Fruit fly (Drosophila melanogaster): Measurements from ENCODE around the gene Mi-2.

DNA sequence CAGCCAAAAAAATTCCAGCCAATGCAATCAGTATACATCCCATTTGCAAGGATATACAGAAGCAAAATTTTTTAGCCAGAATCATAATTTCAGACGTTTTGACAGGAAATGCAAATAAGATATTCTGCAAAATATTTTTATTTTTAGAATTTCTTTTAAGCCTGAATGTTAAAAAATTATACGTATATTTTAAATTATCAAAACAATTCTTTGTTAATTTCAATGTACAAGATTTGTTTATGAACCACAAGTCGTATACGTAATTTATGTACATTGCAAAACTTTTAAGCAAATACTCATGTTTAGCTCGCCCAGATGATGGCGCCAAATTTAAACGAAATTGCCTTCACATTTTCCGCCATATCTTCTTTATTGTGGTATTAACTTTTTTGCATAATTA, 44.4 kb upstream of the Mi-2 start, which contains the start of gene CG42654:
- TF ChIP-seq sage (GFP tag; optimal IDR thresholded peaks at IDR 0.05) (no peak), Abd-B (GFP tag; optimal IDR thresholded peaks at IDR 0.05) (no peak), N (GFP tag; optimal IDR thresholded peaks at IDR 0.05) (no peak), usp (GFP tag; optimal IDR thresholded peaks at IDR 0.05) (no peak), CG32264 (GFP tag; optimal IDR thresholded peaks at IDR 0.05) (no peak), Mio (GFP tag; optimal IDR thresholded peaks at IDR 0.05) (no peak), pan (optimal IDR thresholded peaks at IDR 0.05) (no peak), rgr (GFP tag; optimal IDR thresholded peaks at IDR 0.05) (no peak), Hnf4 (GFP tag; optimal IDR thresholded peaks at IDR 0.05) (no peak)

All from whole organism, wandering third instar larva.